Fruit fly (Drosophila melanogaster): ENCODE results near the gene mRpL12.

The mRpL12 gene

DNA sequence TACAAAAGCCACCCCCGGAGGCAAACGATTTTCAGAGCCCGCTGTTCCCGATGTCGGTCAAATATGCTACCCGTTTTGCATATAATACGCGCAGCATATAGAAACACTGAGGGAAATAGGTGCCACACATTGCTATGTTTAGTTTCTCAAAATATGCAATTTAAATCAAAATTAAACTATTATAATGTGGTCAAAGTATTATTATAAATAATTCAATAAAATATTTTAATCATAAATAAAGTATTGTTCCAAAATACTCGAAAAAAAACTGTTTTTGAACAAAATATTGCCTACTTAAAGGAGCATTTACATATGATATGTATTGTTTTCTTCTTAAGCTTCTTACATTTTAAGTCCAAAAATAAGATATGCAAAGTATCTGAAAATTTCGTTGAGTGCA is 5.6 kb upstream of the mRpL12 start:
- TF ChIP-seq ttk (optimal IDR thresholded peaks at IDR 0.05) (no peak), psq (optimal IDR thresholded peaks at IDR 0.05) (no peak), Sin3A (optimal IDR thresholded peaks at IDR 0.05) (no peak), Myc (optimal IDR thresholded peaks at IDR 0.05) (no peak), insv (optimal IDR thresholded peaks at IDR 0.05) (no peak), h (optimal IDR thresholded peaks at IDR 0.05) (no peak)

DNA sequence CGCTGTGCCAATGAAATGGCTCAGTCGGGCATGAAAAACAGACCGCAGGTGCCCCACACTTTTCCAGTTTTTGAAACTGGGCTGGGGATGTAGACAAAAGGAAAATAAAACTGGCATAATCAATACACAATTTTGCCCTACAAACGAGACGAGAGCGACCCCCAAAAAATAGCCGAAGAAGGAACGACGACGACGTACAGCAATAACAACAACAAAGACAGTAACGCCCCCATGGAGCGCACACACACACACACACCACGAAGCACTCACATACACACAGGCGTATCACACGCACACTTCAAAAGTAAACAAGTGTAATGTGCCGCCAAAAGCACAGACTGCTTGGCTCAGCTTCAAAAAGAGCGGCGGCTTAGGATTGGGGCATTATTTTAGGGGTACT is 5.1 kb upstream of the mRpL12 start:
- TF ChIP-seq h (optimal IDR thresholded peaks at IDR 0.05) (no peak), insv (optimal IDR thresholded peaks at IDR 0.05) (no peak), psq (optimal IDR thresholded peaks at IDR 0.05) (no peak), ttk (optimal IDR thresholded peaks at IDR 0.05) (no peak)

DNA sequence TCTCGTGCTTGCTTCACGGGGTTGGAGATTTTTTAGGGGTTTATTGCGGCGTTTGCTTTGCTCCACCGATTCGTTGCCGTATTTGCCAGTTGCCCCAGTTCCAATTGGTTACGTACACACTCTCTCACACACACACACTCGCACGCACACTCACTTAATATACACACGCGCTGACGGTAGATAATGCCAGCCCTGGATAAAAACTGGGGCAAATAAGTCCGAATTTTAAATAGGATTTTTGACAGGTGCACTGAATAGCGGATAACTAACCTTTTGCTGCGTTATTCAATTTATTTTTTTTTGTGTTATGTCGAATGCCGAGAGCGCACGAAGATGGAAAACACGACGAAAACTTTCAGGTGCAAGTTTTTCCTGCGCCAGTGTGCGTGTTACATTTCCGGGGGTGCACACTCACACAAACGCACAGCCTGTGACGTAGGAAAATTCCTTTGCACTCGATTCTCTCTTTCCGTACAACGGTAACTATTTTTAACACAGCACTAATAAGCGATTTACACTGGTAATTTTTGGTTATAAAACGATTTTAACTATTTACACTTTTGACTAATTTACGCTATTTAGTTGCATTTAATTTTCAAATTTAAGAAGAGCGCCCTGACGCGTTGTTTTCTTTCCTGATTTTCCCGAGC is 3.9 kb upstream of the mRpL12 start:
- TF ChIP-seq ttk (optimal IDR thresholded peaks at IDR 0.05): no peak
- TF ChIP-seq h (optimal IDR thresholded peaks at IDR 0.05): no peak
- TF ChIP-seq Myc (optimal IDR thresholded peaks at IDR 0.05): no peak
- no peak for TF ChIP-seq insv (optimal IDR thresholded peaks at IDR 0.05)
- no peak for TF ChIP-seq Sin3A (optimal IDR thresholded peaks at IDR 0.05)
- no peak for TF ChIP-seq psq (optimal IDR thresholded peaks at IDR 0.05)

DNA sequence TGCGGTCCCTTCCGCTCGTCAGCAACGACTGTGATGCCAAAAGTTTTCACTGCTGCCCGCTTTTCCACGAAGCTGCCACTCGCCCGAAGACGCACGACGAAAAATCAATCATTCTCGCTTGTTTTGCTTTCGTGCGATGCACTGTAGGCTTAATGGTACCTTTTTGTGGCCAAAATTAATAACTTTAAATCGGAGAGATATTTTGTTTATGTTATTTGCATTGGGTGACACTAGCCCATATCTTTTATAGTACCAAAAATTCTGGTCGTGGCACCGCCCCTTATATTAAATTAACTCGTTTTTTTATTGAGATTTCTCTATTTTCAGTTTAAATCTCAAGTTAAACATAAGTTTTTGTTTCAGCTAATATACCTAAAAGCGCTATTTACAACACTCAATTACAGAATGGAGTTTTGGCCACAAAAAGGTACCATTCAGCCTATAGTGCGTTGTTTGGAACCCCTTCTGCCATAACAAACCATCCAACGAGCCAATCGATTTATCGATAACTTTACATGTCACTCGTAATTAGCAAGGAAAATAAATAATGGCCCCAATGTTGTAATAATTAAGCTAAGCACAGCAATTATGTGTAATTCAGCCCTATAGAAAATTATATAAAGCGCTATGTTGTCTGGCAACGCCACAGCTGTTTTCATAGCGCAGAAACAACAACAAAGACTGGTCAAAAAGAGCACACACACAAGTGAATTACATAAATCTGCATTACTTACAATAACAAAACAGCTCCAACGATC is 3.2 kb upstream of the mRpL12 start:
- TF ChIP-seq psq (optimal IDR thresholded peaks at IDR 0.05) (no peak), Sin3A (optimal IDR thresholded peaks at IDR 0.05) (no peak), insv (optimal IDR thresholded peaks at IDR 0.05) (no peak), ttk (optimal IDR thresholded peaks at IDR 0.05) (no peak), Myc (optimal IDR thresholded peaks at IDR 0.05) (no peak), h (optimal IDR thresholded peaks at IDR 0.05) (no peak)

DNA sequence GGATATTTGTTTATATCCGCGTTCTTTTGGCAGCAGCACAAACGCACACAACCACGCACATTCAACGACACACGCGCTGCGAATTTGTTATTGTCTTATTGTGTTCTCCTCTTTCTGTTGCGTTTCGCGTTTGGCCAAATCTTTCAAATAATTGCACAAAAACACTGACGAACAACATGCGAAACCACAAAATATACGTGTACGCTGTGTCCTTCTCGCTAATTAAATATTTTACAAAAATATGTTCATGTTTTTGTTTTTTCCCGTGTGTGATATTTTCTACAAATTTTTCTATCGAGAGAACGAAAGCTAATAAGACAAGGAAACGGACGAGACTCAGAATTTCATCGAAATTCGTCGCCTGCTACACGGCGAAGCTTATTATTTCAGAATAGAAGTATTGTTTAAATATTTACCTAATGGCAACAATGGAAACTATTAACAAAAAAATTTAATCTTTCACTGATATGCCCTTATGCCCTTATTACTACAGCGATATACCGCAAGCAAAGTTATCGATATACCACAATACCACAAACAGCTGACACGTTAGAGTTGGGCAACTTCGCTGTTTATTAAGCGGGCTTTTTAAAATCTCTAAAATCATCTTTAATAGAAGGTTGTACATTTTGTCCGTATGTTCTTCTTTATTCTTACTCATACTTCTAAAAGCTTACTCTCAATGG is 2.5 kb upstream of the mRpL12 start, which contains the start of the genes CG43783 and orb2:
Gene CG43783 (minus strand): TSS at position 311 of the 686 bp plus-strand sequence.
Gene orb2 (minus strand): TSS at position 502 of the 686 bp plus-strand sequence.
- no peak for TF ChIP-seq Sin3A (optimal IDR thresholded peaks at IDR 0.05)
- no peak for TF ChIP-seq ttk (optimal IDR thresholded peaks at IDR 0.05)

DNA sequence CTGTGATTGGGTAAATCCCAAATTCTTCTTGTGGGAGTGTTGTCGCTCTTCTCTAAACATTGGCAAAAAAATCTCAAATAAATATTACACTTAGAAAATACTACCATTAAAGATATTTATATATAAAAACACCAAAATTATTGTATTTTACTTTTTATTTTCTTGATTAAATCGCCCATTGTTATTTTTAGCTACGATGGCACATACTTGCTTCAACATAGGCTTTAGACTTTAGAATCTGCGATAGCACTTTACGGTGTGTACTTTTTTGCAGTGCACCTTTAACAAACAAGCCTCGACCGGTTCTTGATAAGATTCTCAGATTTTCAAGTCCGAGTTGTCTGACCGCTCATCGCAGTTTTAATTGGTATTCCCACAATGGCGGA is 1.9 kb upstream of the mRpL12 start, which contains the start of gene GNBP3:
Gene GNBP3 (plus strand): TSS at position 374 of the 386 bp plus-strand sequence.
- TF ChIP-seq Sin3A (optimal IDR thresholded peaks at IDR 0.05) (no peak), h (optimal IDR thresholded peaks at IDR 0.05) (no peak), psq (optimal IDR thresholded peaks at IDR 0.05) (no peak), insv (optimal IDR thresholded peaks at IDR 0.05) (no peak), Myc (optimal IDR thresholded peaks at IDR 0.05) (no peak), ttk (optimal IDR thresholded peaks at IDR 0.05) (no peak)

DNA sequence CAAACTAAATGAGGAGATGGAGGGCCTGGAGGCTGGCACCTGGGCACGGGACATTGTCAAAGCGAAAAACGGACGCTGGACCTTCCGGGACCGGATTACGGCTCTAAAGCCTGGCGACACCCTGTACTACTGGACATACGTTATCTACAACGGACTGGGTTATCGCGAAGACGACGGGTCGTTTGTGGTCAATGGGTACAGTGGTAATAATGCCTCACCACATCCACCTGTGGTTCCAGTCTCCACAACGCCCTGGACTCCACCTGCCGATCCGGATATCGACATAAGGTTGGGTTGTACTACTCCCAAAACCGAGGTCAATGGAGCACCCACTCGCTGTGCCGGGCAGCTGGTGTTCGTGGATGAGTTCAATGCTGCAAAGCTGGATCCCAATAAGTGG is 1.4 kb upstream of the mRpL12 start:
- no peak for TF ChIP-seq psq (optimal IDR thresholded peaks at IDR 0.05)
- no peak for TF ChIP-seq Myc (optimal IDR thresholded peaks at IDR 0.05)
- no peak for TF ChIP-seq insv (optimal IDR thresholded peaks at IDR 0.05)
- no peak for TF ChIP-seq ttk (optimal IDR thresholded peaks at IDR 0.05)
- no peak for TF ChIP-seq h (optimal IDR thresholded peaks at IDR 0.05)
- TF ChIP-seq Sin3A (optimal IDR thresholded peaks at IDR 0.05): no peak

DNA sequence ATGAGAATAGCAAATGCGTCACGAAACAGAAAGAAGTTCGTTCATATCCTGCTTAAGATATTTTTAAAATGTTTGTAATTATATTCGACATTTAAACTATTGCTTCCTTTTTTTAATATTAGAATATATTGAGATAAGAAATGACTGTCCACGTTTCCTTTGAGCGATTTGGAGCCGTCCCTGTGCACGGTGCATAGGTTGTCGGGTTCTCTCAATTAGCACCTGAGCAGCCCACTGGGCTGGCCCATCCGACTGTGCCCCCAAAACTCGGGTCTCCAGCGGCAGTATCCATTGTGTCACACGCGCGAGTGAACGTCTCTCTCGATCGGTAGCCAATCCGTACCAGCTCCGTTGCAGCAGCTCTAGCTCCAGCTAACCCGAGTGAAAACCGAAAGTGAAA is 2.0 kb downstream of the mRpL12 start, which contains the start of gene CG13313:
Gene CG13313 (plus strand): TSS at position 301 of the 400 bp plus-strand sequence.
- TF ChIP-seq insv (optimal IDR thresholded peaks at IDR 0.05) (no peak), Myc (optimal IDR thresholded peaks at IDR 0.05) (no peak), ttk (optimal IDR thresholded peaks at IDR 0.05) (no peak), Sin3A (optimal IDR thresholded peaks at IDR 0.05) (no peak), h (optimal IDR thresholded peaks at IDR 0.05) (no peak), psq (optimal IDR thresholded peaks at IDR 0.05) (no peak)

DNA sequence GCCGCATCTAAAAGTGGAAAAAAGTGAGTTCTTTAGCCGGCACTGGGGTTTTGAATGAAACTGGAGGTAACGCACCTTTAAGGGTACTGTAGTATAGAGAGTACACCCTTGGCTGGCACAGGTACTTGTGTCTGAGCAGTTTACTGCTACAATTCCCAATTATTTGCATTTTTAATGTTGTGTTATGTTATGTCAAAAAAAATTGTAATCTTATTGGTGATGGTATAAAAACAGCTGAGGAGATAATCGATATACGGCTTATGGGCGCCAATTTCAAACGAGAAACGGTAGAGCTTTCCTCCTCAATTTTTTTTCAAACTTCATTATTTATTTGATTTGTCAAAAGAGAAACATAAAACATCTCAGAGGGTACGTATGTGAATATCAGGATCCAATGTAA is 7.9 kb downstream of the mRpL12 start, which contains the start of gene ValRS-m:
Gene ValRS-m (minus strand): TSS at position 312 of the 400 bp plus-strand sequence.
- TF ChIP-seq insv (optimal IDR thresholded peaks at IDR 0.05) (no peak), Sin3A (optimal IDR thresholded peaks at IDR 0.05) (no peak), h (optimal IDR thresholded peaks at IDR 0.05) (no peak), ttk (optimal IDR thresholded peaks at IDR 0.05) (no peak), psq (optimal IDR thresholded peaks at IDR 0.05) (no peak), Myc (optimal IDR thresholded peaks at IDR 0.05) (no peak)

DNA sequence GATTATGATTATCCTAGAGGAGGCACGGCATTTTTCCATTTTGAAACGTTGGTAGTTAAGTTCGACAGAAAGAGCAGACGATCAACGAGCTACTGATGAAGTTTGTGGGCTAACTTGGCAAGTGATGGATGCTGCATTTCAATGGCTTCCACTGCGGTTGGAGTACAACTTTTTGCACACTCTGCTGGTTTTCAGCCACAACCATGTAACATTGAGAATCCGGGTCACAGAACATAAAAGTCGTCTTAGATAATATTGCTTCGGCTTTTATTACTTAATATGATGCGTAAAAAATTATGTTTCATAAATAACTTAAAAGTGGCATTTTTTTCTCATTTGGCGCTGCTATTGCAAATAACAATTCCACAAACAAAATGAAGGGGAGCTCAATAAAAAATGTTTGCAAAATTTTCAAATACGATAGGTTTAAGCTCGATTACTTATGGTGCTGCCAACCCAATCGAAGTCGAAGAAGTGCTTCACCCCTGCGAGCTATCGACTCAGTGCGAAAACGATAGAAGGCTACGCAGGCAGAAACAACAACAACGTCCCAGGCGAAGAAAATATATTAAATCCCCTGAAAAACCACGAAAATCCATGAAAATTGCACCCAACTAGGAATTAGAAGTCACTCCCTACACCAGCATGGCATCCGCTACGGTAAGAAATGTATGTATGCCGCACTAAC is 9.9 kb downstream of the mRpL12 start, which contains the start of the genes CG5653 and CG5021:
Gene CG5653 (minus strand): TSS at position 51 of the 688 bp plus-strand sequence.
Gene CG5021 (plus strand): TSS at position 506 of the 688 bp plus-strand sequence.
- TF ChIP-seq insv (optimal IDR thresholded peaks at IDR 0.05) (no peak), h (optimal IDR thresholded peaks at IDR 0.05) (no peak), Sin3A (optimal IDR thresholded peaks at IDR 0.05) (no peak), psq (optimal IDR thresholded peaks at IDR 0.05) (no peak), Myc (optimal IDR thresholded peaks at IDR 0.05) (no peak), ttk (optimal IDR thresholded peaks at IDR 0.05) (no peak)

DNA sequence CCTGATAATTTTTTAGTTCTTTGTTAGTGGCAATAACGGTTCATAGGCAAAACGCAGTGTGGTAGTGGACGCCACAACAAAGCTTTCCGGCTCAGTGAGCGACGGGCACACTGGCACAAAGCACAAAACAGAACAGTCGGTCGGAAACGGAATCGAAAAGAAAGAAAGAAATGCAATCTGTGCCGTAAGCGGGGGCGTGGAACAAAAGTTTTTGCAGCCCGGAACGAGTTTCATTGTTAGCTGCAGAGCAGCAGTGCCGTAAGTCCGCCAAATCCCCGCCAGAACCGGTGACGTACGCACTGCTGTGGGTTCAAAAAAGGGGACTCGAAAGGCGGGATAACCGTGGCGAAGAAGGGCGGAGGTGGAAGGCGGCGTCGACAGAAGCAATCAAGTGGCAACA is 11.8 kb downstream of the mRpL12 start, which contains the start of gene CG5026:
Gene CG5026 (plus strand): TSS at position 92 of the 400 bp plus-strand sequence.
- no peak for TF ChIP-seq Myc (optimal IDR thresholded peaks at IDR 0.05)

Measured in Kc167 (cell line).